Fruit fly (Drosophila melanogaster): ENCODE measurements around the gene Ucp4C.

Gene Ucp4C

dm6 chr2L:5944305-5945282, 23.8 kb upstream of the Ucp4C start:
- peak; percentile 58 for TF ChIP-seq Hr96 (GFP tag; optimal IDR thresholded peaks at IDR 0.05)
- TF ChIP-seq bab1 (GFP tag; optimal IDR thresholded peaks at IDR 0.05), result peak; percentile 12
- TF ChIP-seq CG33017 (tag; optimal IDR thresholded peaks at IDR 0.05), result no peak
- TF ChIP-seq ovo (GFP tag; optimal IDR thresholded peaks at IDR 0.05), result no peak
- TF ChIP-seq cic (GFP tag; optimal IDR thresholded peaks at IDR 0.05), result peak; percentile 79
- peak; percentile 40 for TF ChIP-seq Mnt (GFP tag; optimal IDR thresholded peaks at IDR 0.05)
- TF ChIP-seq CG1620 (GFP tag; optimal IDR thresholded peaks at IDR 0.05), result no peak
- no peak for TF ChIP-seq toe (GFP tag; optimal IDR thresholded peaks at IDR 0.05)
- peak; percentile 3 for TF ChIP-seq CG7045 (GFP tag; optimal IDR thresholded peaks at IDR 0.05)
- no peak for TF ChIP-seq pad (GFP tag; optimal IDR thresholded peaks at IDR 0.05)

dm6 chr2L:5945651-5946547, 22.5 kb upstream of the Ucp4C start:
- TF ChIP-seq ovo (GFP tag; optimal IDR thresholded peaks at IDR 0.05) (no peak), bab1 (GFP tag; optimal IDR thresholded peaks at IDR 0.05) (peak; percentile 12), CG12768 (GFP tag; optimal IDR thresholded peaks at IDR 0.05) (no peak), Crg-1 (GFP tag; optimal IDR thresholded peaks at IDR 0.05) (no peak), CG7101 (tag; optimal IDR thresholded peaks at IDR 0.05) (no peak), pad (GFP tag; optimal IDR thresholded peaks at IDR 0.05) (no peak), cic (GFP tag; optimal IDR thresholded peaks at IDR 0.05) (peak; percentile 61), CG33017 (tag; optimal IDR thresholded peaks at IDR 0.05) (no peak), CG7045 (GFP tag; optimal IDR thresholded peaks at IDR 0.05) (no peak), kay (GFP tag; ENCODE audit: borderline replicate concordance) (peak; percentile 97), tj (GFP tag; optimal IDR thresholded peaks at IDR 0.05) (no peak), toe (GFP tag; optimal IDR thresholded peaks at IDR 0.05) (no peak), Mnt (GFP tag; optimal IDR thresholded peaks at IDR 0.05) (peak; percentile 33), CG11617 (GFP tag; optimal IDR thresholded peaks at IDR 0.05) (no peak), CG14711 (tag; optimal IDR thresholded peaks at IDR 0.05) (no peak), CG5204 (GFP tag; optimal IDR thresholded peaks at IDR 0.05) (no peak), cnc (optimal IDR thresholded peaks at IDR 0.05) (no peak), CG1620 (GFP tag; optimal IDR thresholded peaks at IDR 0.05) (no peak)

dm6 chr2L:5946728-5947127, 21.6 kb upstream of the Ucp4C start:
- TF ChIP-seq CG12768 (GFP tag; optimal IDR thresholded peaks at IDR 0.05) (peak; percentile 12), kay (GFP tag; ENCODE audit: borderline replicate concordance) (peak; percentile 65), CG5204 (GFP tag; optimal IDR thresholded peaks at IDR 0.05) (no peak), CG33017 (tag; optimal IDR thresholded peaks at IDR 0.05) (peak; percentile 43), CG7101 (tag; optimal IDR thresholded peaks at IDR 0.05) (peak; percentile 35), cic (GFP tag; optimal IDR thresholded peaks at IDR 0.05) (peak; percentile 68), Mnt (GFP tag; optimal IDR thresholded peaks at IDR 0.05) (no peak), CG11617 (GFP tag; optimal IDR thresholded peaks at IDR 0.05) (peak; percentile 4), CG7045 (GFP tag; optimal IDR thresholded peaks at IDR 0.05) (peak; percentile 15), cnc (optimal IDR thresholded peaks at IDR 0.05) (no peak), ovo (GFP tag; optimal IDR thresholded peaks at IDR 0.05) (peak; percentile 41), Crg-1 (GFP tag; optimal IDR thresholded peaks at IDR 0.05) (peak; percentile 52), CG14711 (tag; optimal IDR thresholded peaks at IDR 0.05) (peak; percentile 20), bab1 (GFP tag; optimal IDR thresholded peaks at IDR 0.05) (peak; percentile 8)

- TF ChIP-seq tj (GFP tag; optimal IDR thresholded peaks at IDR 0.05), result no peak
- peak; percentile 96 for TF ChIP-seq kay (GFP tag; ENCODE audit: borderline replicate concordance)
Observed at dm6 chr2L:5947504-5947903, 20.9 kb upstream of the Ucp4C start.

dm6 chr2L:5948775-5949526, 19.4 kb upstream of the Ucp4C start, which contains the start of gene CG9044:
Gene CG9044 (plus strand): TSS chr2L:5949450.
- TF ChIP-seq toe (GFP tag; optimal IDR thresholded peaks at IDR 0.05), result no peak
- TF ChIP-seq CG33017 (tag; optimal IDR thresholded peaks at IDR 0.05), result no peak
- TF ChIP-seq CG7045 (GFP tag; optimal IDR thresholded peaks at IDR 0.05), result peak; percentile 43
- peak; percentile 72 for TF ChIP-seq CG5204 (GFP tag; optimal IDR thresholded peaks at IDR 0.05)
- peak; percentile 51 for TF ChIP-seq Mnt (GFP tag; optimal IDR thresholded peaks at IDR 0.05)
- TF ChIP-seq CG14711 (tag; optimal IDR thresholded peaks at IDR 0.05), result peak; percentile 51
- TF ChIP-seq CG11617 (GFP tag; optimal IDR thresholded peaks at IDR 0.05), result peak; percentile 70
- TF ChIP-seq kay (GFP tag; ENCODE audit: borderline replicate concordance), result no peak
- TF ChIP-seq CG1620 (GFP tag; optimal IDR thresholded peaks at IDR 0.05), result peak; percentile 78
- no peak for TF ChIP-seq CG12768 (GFP tag; optimal IDR thresholded peaks at IDR 0.05)
- peak; percentile 34 for TF ChIP-seq Crg-1 (GFP tag; optimal IDR thresholded peaks at IDR 0.05)
- TF ChIP-seq cic (GFP tag; optimal IDR thresholded peaks at IDR 0.05), result peak; percentile 34
- peak; percentile 11 for TF ChIP-seq Clk (GFP tag; optimal IDR thresholded peaks at IDR 0.05)
- no peak for TF ChIP-seq cnc (optimal IDR thresholded peaks at IDR 0.05)
- TF ChIP-seq CG7101 (tag; optimal IDR thresholded peaks at IDR 0.05), result peak; percentile 54
- peak; percentile 71 for TF ChIP-seq pad (GFP tag; optimal IDR thresholded peaks at IDR 0.05)
- peak; percentile 62 for TF ChIP-seq tj (GFP tag; optimal IDR thresholded peaks at IDR 0.05)
- TF ChIP-seq ovo (GFP tag; optimal IDR thresholded peaks at IDR 0.05), result peak; percentile 32
- peak; percentile 72 for TF ChIP-seq bab1 (GFP tag; optimal IDR thresholded peaks at IDR 0.05)
- TF ChIP-seq Hr96 (GFP tag; optimal IDR thresholded peaks at IDR 0.05), result no peak
